Worm (Caenorhabditis elegans) whole organism, early embryonic: ENCODE results near the gene ugt-65.

Experiments used
- F13C5.2 ChIP-seq: sonication (generic microtip); optimal IDR thresholded peaks from 2 replicates; lab custom pipeline; 2017; ENCODE audit warnings: mild to moderate bottlenecking, missing genetic modification characterization, inconsistent platforms, missing compliant biosample characterization
- ama-1 ChIP-seq: fragments of 150-350 bp; optimal IDR thresholded peaks from 2 replicates; lab custom pipeline; 2014
- ceh-13 ChIP-seq: fragments of 200-800 bp; sonication (Bioruptor generic); optimal IDR thresholded peaks from 2 replicates; lab custom pipeline; 2018; ENCODE audit warnings: mild to moderate bottlenecking, missing genetic modification characterization, missing compliant biosample characterization
- ceh-36 ChIP-seq: sonication (generic microtip); optimal IDR thresholded peaks from 2 replicates; lab custom pipeline; 2016; ENCODE audit warnings: missing genetic modification characterization, inconsistent platforms, missing compliant biosample characterization
- ets-7 ChIP-seq: sonication (generic microtip); optimal IDR thresholded peaks from 2 replicates; lab custom pipeline; 2016; ENCODE audit warnings: missing genotype, missing genetic modification characterization, missing compliant biosample characterization
- flt-1 ChIP-seq: fragments of 200-800 bp; sonication (Bioruptor generic); IDR thresholded peaks from 2 replicates; pipeline ENCODE4 v1.3.6; 2022; ENCODE audit warnings: missing genetic modification characterization, missing compliant biosample characterization
- hnd-1 ChIP-seq: sonication (generic microtip); optimal IDR thresholded peaks from 2 replicates; lab custom pipeline; 2016; ENCODE audit warnings: missing genetic modification characterization, missing compliant biosample characterization
- scrt-1 ChIP-seq: fragments of 200-800 bp; sonication (Bioruptor generic); IDR thresholded peaks from 2 replicates; pipeline ENCODE4 v1.3.6; 2022; ENCODE audit warnings: missing genetic modification characterization, missing compliant biosample characterization
- tbx-11 ChIP-seq: fragments of 200-800 bp; sonication (Bioruptor generic); IDR thresholded peaks from 2 replicates; pipeline ENCODE4 v1.3.6; 2022; ENCODE audit warnings: missing genetic modification characterization, missing compliant biosample characterization
- tbx-37 ChIP-seq: fragments of 200-800 bp; sonication (Bioruptor generic); conservative IDR thresholded peaks from 2 replicates; pipeline ENCODE4 v1.3.6; 2022; ENCODE audit warnings: missing genetic modification reagents, missing genetic modification characterization, missing compliant biosample characterization
- tra-4 ChIP-seq: sonication (generic microtip); optimal IDR thresholded peaks from 2 replicates; lab custom pipeline; 2017; ENCODE audit warnings: missing genetic modification characterization, missing compliant biosample characterization

ce11 chrIV:12441715-12442114, 21.2 kb downstream of the ugt-65 start, which contains the start of gene C25G4.17:
- TF ChIP-seq tbx-37 (GFP tag; lab: Robert Waterston, UW): no peak
- TF ChIP-seq ama-1 (lab: Kevin White, UChicago): no peak
- no peak for TF ChIP-seq tbx-11 (GFP tag; lab: Robert Waterston, UW)
- no peak for TF ChIP-seq ets-7 (tag; lab: Kevin White, UChicago)
- TF ChIP-seq flt-1 (GFP tag; lab: Robert Waterston, UW): no peak
- no peak for TF ChIP-seq ceh-13 (GFP tag; lab: Kevin White, UChicago)
- TF ChIP-seq hnd-1 (tag; lab: Kevin White, UChicago): no peak
- TF ChIP-seq scrt-1 (GFP tag; lab: Robert Waterston, UW): no peak
- TF ChIP-seq ceh-36: no peak
- no peak for TF ChIP-seq F13C5.2
- no peak for TF ChIP-seq tra-4
